Fruit fly (Drosophila melanogaster): ENCODE results near the gene CG13455.

The CG13455 gene

DNA sequence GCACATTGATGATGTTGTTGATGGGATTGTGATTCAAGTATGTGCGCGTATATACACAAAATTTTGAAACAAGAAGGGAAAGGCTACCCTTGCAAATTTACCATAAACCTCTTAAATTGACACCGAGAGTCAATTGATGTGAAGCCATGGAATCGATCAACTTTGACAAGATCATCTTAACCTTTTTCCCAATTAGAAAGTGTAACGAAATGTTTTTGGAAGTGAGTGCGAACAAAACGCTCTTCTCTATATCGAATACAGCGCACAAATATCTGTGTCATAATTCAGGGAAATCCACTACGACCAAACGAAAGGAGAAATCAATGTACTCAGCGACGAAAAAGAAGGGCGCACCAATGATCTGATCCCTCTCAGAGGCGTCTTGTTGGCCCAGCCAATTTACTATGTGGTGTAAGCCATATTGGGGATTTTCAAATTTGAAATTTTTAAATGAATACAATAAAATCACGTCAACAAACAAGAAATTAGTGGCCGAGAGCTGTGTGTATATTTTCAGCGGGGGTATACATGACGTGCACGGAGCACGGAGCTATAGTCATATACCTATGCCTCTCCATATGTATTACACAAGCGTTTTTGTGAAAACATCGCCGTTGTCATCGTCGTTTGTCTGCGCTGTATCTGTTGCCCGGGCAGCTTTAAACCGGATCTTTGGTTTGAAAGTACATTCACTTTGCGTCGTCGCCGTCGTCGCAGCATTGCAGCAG is 37.2 kb downstream of the CG13455 start (continued):
- TF ChIP-seq dsx (GFP tag; optimal IDR thresholded peaks at IDR 0.05; ENCODE audit: poor library complexity, severe bottlenecking) (peak; percentile 54), CG15336 (GFP tag; IDR thresholded peaks at IDR 0.05) (peak; percentile 74), svp (GFP tag) (peak; percentile 97), Ets96B (tag; optimal IDR thresholded peaks at IDR 0.05) (peak; percentile 66), Gug (GFP tag; IDR thresholded peaks at IDR 0.05) (peak; percentile 24; the same call in 1 of the 2 replicates), fd59A (GFP tag; optimal IDR thresholded peaks at IDR 0.05) (peak; percentile 72), pdm3 (GFP tag; optimal IDR thresholded peaks at IDR 0.05) (peak; percentile 78), dac (GFP tag; optimal IDR thresholded peaks at IDR 0.05) (peak; percentile 61), Eip75B (GFP tag; optimal IDR thresholded peaks at IDR 0.05) (peak; percentile 82), spab (GFP tag; optimal IDR thresholded peaks at IDR 0.05) (peak; percentile 55), acj6 (GFP tag; optimal IDR thresholded peaks at IDR 0.05) (peak; percentile 64), eg (GFP tag; IDR thresholded peaks at IDR 0.05) (peak; percentile 39; the same call in 2 of the 3 replicates), achi (GFP tag; optimal IDR thresholded peaks at IDR 0.05) (peak; percentile 71), fkh (GFP tag; optimal IDR thresholded peaks at IDR 0.05) (no peak), CG9139 (GFP tag; optimal IDR thresholded peaks at IDR 0.05) (peak; percentile 53), Eip78C (GFP tag) (peak; percentile 94), CG11762 (GFP tag; optimal IDR thresholded peaks at IDR 0.05; ENCODE audit: insufficient read depth) (peak; percentile 35), Blimp-1 (GFP tag; optimal IDR thresholded peaks at IDR 0.05) (peak; percentile 52), lz (GFP tag; optimal IDR thresholded peaks at IDR 0.05) (peak; percentile 76), ss (GFP tag; optimal IDR thresholded peaks at IDR 0.05) (peak; percentile 64 to 66), CG6808 (GFP tag; optimal IDR thresholded peaks at IDR 0.05) (peak; percentile 70), Sox15 (GFP tag; optimal IDR thresholded peaks at IDR 0.05) (peak; percentile 40), CG6854 (GFP tag; optimal IDR thresholded peaks at IDR 0.05) (peak; percentile 16), CG4318 (GFP tag; optimal IDR thresholded peaks at IDR 0.05) (peak; percentile 20), CG7368 (GFP tag; optimal IDR thresholded peaks at IDR 0.05) (peak; percentile 73), CG31627 (GFP tag; optimal IDR thresholded peaks at IDR 0.05) (peak; percentile 86), Hr4 (GFP tag; optimal IDR thresholded peaks at IDR 0.05) (peak; percentile 72)

DNA sequence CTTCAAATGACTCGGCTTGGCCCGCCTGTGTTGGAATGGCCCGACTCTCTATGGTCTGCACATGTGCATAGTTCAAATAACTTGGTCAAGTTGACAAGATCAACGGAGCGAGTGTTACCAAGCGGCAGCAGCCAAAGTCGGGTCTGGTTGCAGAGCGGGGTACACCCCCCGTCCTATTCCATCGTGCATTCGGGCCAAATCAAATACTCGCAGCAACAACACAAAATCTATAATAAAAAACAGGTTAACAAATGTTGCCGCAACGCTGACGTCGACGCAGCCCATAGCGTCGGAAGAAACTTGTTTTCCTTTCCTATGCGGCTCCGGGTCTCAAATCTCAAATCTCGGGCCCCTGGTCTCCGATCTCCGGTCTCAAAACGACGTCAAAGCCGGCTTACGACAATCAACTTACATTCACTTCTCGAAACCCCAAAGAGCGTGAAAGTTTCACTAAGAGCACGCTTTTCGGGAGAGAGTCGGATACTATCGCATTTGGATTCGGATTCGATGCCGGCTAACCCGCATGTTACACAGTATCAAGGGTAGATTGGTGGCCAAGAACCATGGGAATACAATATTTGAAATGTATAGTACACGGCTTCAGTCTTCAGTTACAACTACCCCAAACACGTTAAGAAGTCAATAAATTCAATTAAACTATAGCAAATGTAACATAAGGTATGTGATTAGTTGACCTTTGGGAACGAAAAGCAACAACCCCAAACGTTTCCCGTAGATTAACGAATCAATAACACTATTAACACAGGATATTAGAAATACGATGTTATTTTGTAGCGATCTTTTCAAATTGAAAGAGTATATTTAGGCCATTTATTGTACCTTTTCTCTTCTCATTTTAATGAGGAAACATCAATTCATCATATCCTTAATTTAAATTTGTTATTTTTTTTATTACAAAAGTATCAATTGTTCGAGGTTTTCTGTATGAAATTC is 38.2 kb downstream of the CG13455 start:
- TF ChIP-seq pdm3 (GFP tag; optimal IDR thresholded peaks at IDR 0.05) (peak; percentile 79), achi (GFP tag; optimal IDR thresholded peaks at IDR 0.05) (peak; percentile 67), dsx (GFP tag; optimal IDR thresholded peaks at IDR 0.05; ENCODE audit: poor library complexity, severe bottlenecking) (peak; percentile 11), CG6276 (GFP tag; optimal IDR thresholded peaks at IDR 0.05) (peak; percentile 81), Sox102F (GFP tag; optimal IDR thresholded peaks at IDR 0.05) (peak; percentile 69), CG1621 (tag; optimal IDR thresholded peaks at IDR 0.05) (peak; percentile 64), Gug (GFP tag; IDR thresholded peaks at IDR 0.05) (0 out of 2 replicates have a peak, but pooled peaks have one; percentile 18), net (GFP tag; optimal IDR thresholded peaks at IDR 0.05) (peak; percentile 79), svp (GFP tag) (peak; percentile 93), Sox14 (GFP tag; optimal IDR thresholded peaks at IDR 0.05) (peak; percentile 77), CG34406 (GFP tag; optimal IDR thresholded peaks at IDR 0.05) (peak; percentile 76), CG9139 (GFP tag; optimal IDR thresholded peaks at IDR 0.05) (peak; percentile 51), CG8319 (GFP tag; optimal IDR thresholded peaks at IDR 0.05) (peak; percentile 44), acj6 (GFP tag; optimal IDR thresholded peaks at IDR 0.05) (peak; percentile 76), CG6854 (GFP tag; optimal IDR thresholded peaks at IDR 0.05) (no peak), fkh (GFP tag; optimal IDR thresholded peaks at IDR 0.05) (peak; percentile 23), cyc (GFP tag; optimal IDR thresholded peaks at IDR 0.05) (peak; percentile 77), CG6792 (GFP tag; optimal IDR thresholded peaks at IDR 0.05) (peak; percentile 71), CG3919 (GFP tag; optimal IDR thresholded peaks at IDR 0.05) (peak; percentile 67), fd59A (GFP tag; optimal IDR thresholded peaks at IDR 0.05) (peak; percentile 82), fd85E (GFP tag; optimal IDR thresholded peaks at IDR 0.05) (no peak), CG11762 (GFP tag; optimal IDR thresholded peaks at IDR 0.05; ENCODE audit: insufficient read depth) (peak; percentile 58), CG8119 (GFP tag; IDR thresholded peaks at IDR 0.05) (0 out of 3 replicates have a peak, but pooled peaks have one; percentile 37), CG8632 (GFP tag; optimal IDR thresholded peaks at IDR 0.05) (peak; percentile 77), Ets21C (GFP tag; optimal IDR thresholded peaks at IDR 0.05) (peak; percentile 57), dac (GFP tag; optimal IDR thresholded peaks at IDR 0.05) (peak; percentile 70), spab (GFP tag; optimal IDR thresholded peaks at IDR 0.05) (peak; percentile 70), Ets96B (tag; optimal IDR thresholded peaks at IDR 0.05) (peak; percentile 62), CG11902 (GFP tag; optimal IDR thresholded peaks at IDR 0.05) (peak; percentile 32), Lpt (GFP tag; optimal IDR thresholded peaks at IDR 0.05) (peak; percentile 48), CG32006 (GFP tag; optimal IDR thresholded peaks at IDR 0.05) (peak; percentile 90)

Measured in whole organism, prepupa.